Fruit fly (Drosophila melanogaster) whole organism, prepupa: ENCODE results near the gene CG3655.

Experiments used
- CG32006 ChIP-seq: fragments of 200-800 bp; sonication (Bioruptor generic); optimal IDR thresholded peaks from 3 replicates; lab custom pipeline; 2017; ENCODE audit warnings: missing biosample characterization, mild to moderate bottlenecking, missing genetic modification characterization
- Gug ChIP-seq: fragments of 200-800 bp; sonication (Bioruptor generic); IDR thresholded peaks from 2 replicates; pipeline ENCODE4 v1.3.6; 2022; ENCODE audit warnings: missing biosample characterization, missing genetic modification characterization
- Sox102F ChIP-seq: fragments of 200-800 bp; sonication (Bioruptor generic); optimal IDR thresholded peaks from 2 replicates; lab custom pipeline; 2016; ENCODE audit warnings: missing biosample characterization, mild to moderate bottlenecking, missing genetic modification characterization
- cyc ChIP-seq: fragments of 200-800 bp; sonication (Bioruptor generic); optimal IDR thresholded peaks from 3 replicates; lab custom pipeline; 2016; ENCODE audit warnings: missing biosample characterization, missing genetic modification characterization

DNA sequence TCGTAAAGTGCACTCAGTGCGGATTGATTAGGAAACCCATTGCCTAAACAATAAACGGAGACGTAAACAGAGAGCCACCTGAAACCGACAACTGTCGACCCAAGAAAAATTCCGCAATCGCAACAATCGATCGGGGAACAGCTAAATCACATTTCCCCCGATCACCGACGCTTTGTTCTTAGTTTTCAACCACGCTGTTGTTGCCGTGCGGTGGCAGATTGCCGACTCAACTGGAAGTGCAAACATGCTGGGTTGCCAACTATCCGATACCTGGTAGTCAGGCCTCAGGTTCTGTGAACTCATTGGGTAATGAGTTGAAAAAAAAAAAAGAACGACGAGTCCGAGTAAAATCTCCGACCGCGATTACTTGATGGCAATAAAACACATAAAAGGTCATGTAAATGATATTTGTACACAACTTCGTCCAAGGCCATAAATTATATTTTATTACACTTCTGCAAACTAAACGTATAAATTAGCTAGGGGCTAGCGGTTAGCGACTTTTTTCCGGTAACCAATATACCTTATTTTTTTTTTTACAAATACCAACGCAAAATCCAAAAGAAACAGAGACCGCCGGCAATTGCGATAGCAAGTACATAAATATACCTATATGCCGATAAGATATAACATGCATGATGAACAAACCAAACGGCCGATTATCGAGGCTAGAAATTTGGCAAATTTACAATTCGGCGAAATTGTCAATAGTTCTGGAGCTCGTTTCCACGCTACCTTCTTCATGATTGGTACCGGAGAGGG is 35.6 kb upstream of the CG3655 start, which contains the start of gene CG11378:
- no peak for TF ChIP-seq cyc (GFP tag; lab: Kevin White, UChicago)
- TF ChIP-seq Gug: no peak
- no peak for TF ChIP-seq CG32006 (GFP tag; lab: Kevin White, UChicago)
- TF ChIP-seq Sox102F (GFP tag; lab: Kevin White, UChicago): no peak
